Fruit fly (Drosophila melanogaster) whole organism, embryonic: ENCODE measurements around the gene CG16957.

Experiments used
- Abd-B ChIP-seq: fragments of 200-800 bp; sonication (Bioruptor generic); optimal IDR thresholded peaks from 2 replicates; lab custom pipeline; 2018; ENCODE audit warnings: missing biosample characterization, mild to moderate bottlenecking, missing genetic modification characterization, moderate library complexity
- Adf1 ChIP-seq: fragments of 200-800 bp; sonication (Bioruptor generic); IDR thresholded peaks from 2 replicates; pipeline ENCODE4 v1.3.6; 2022; ENCODE audit warnings: missing biosample characterization, missing genetic modification characterization
- Awh ChIP-seq: fragments of 200-800 bp; sonication (Bioruptor generic); IDR thresholded peaks from 2 replicates; pipeline ENCODE4, ENCODE4 v1.3.6; 2022; ENCODE audit warnings: missing biosample characterization, missing genetic modification characterization
- CG11247 ChIP-seq: fragments of 200-800 bp; sonication (Bioruptor generic); IDR thresholded peaks from 2 replicates; pipeline ENCODE4 v1.3.6; 2022; ENCODE audit warnings: missing biosample characterization, missing genetic modification characterization
- CG12155 ChIP-seq: fragments of 200-800 bp; sonication (Bioruptor generic); optimal IDR thresholded peaks from 3 replicates; lab custom pipeline; 2016; ENCODE audit warnings: missing biosample characterization, missing genetic modification characterization
- CG1233 ChIP-seq: fragments of 200-800 bp; sonication (Bioruptor generic); optimal IDR thresholded peaks from 4 replicates; lab custom pipeline; 2018; ENCODE audit warnings: missing biosample characterization, mild to moderate bottlenecking, missing genetic modification characterization
- CG13287 ChIP-seq: fragments of 200-800 bp; sonication (Bioruptor generic); IDR thresholded peaks from 2 replicates; pipeline ENCODE4 v1.3.6; 2022; ENCODE audit warnings: missing biosample characterization, missing genetic modification characterization; ENCODE audit not compliant: partially characterized antibody
- CG1602 ChIP-seq: fragments of 200-800 bp; sonication (Bioruptor generic); optimal IDR thresholded peaks from 3 replicates; lab custom pipeline; 2016; ENCODE audit warnings: missing biosample characterization, missing genetic modification characterization
- CG1647 ChIP-seq: fragments of 200-800 bp; sonication (Bioruptor generic); optimal IDR thresholded peaks from 3 replicates; lab custom pipeline; 2016; ENCODE audit warnings: missing biosample characterization, missing genetic modification characterization
- CG17361 ChIP-seq: fragments of 200-800 bp; sonication (Bioruptor generic); IDR thresholded peaks from 3 replicates; pipeline ENCODE4 v1.3.6; 2022; ENCODE audit warnings: missing biosample characterization, missing genetic modification characterization
- CG1792 ChIP-seq: fragments of 200-800 bp; sonication (Bioruptor generic); optimal IDR thresholded peaks from 2 replicates; lab custom pipeline; 2016; ENCODE audit warnings: missing biosample characterization, missing genetic modification characterization
- CG18599 ChIP-seq: fragments of 200-800 bp; sonication (Bioruptor generic); optimal IDR thresholded peaks from 3 replicates; lab custom pipeline; 2017; ENCODE audit warnings: missing biosample characterization, missing genetic modification characterization, mild to moderate bottlenecking, moderate library complexity, missing genetic modification reagents
- CG30403 ChIP-seq: fragments of 200-800 bp; sonication (Bioruptor generic); optimal IDR thresholded peaks from 3 replicates; lab custom pipeline; 2016; ENCODE audit warnings: missing biosample characterization, missing genetic modification characterization
- CG31441 ChIP-seq: fragments of 200-800 bp; sonication (Bioruptor generic); IDR thresholded peaks from 2 replicates; pipeline ENCODE4 v1.3.6; 2022; ENCODE audit warnings: missing biosample characterization, missing genetic modification characterization
- CG3847 ChIP-seq: fragments of 200-800 bp; sonication (Bioruptor generic); IDR thresholded peaks from 2 replicates; pipeline ENCODE4 v1.3.6; 2022; ENCODE audit warnings: missing biosample characterization, missing genetic modification characterization
- CG6813 ChIP-seq: fragments of 200-800 bp; sonication (Bioruptor generic); optimal IDR thresholded peaks from 2 replicates; lab custom pipeline; 2017; ENCODE audit warnings: missing biosample characterization, missing genetic modification characterization, mild to moderate bottlenecking, moderate library complexity, missing genetic modification reagents
- CG7556 ChIP-seq: fragments of 200-800 bp; sonication (Bioruptor generic); optimal IDR thresholded peaks from 2 replicates; lab custom pipeline; 2017; ENCODE audit warnings: missing biosample characterization, mild to moderate bottlenecking, missing genetic modification characterization
- CTCF ChIP-seq: fragments of 200-800 bp; sonication (Bioruptor generic); optimal IDR thresholded peaks from 2 replicates; lab custom pipeline; 2017; ENCODE audit warnings: missing biosample characterization, mild to moderate bottlenecking, missing genetic modification characterization, moderate library complexity
- CkIIα-i1 ChIP-seq: fragments of 200-800 bp; sonication (Bioruptor generic); IDR thresholded peaks from 2 replicates; pipeline ENCODE4 v1.3.6; 2022; ENCODE audit warnings: missing biosample characterization, missing genetic modification characterization
- Dbx ChIP-seq: fragments of 200-800 bp; sonication (Bioruptor generic); IDR thresholded peaks from 3 replicates; pipeline ENCODE4 v1.3.6; 2022; ENCODE audit warnings: missing biosample characterization, missing genetic modification characterization
- Doc3 ChIP-seq: fragments of 200-800 bp; sonication (Bioruptor generic); IDR thresholded peaks from 3 replicates; pipeline ENCODE4 v1.3.6; 2022; ENCODE audit warnings: missing biosample characterization, missing genetic modification characterization; ENCODE audit not compliant: partially characterized antibody
- Dref ChIP-seq: fragments of 200-800 bp; sonication (Bioruptor generic); IDR thresholded peaks from 2 replicates; pipeline ENCODE4 v1.3.6; 2022; ENCODE audit warnings: missing biosample characterization, missing genetic modification characterization
- HHEX ChIP-seq: fragments of 200-800 bp; sonication (Bioruptor generic); optimal IDR thresholded peaks from 3 replicates; lab custom pipeline; 2017; ENCODE audit warnings: missing biosample characterization, mild to moderate bottlenecking, missing genetic modification characterization, missing genetic modification reagents
- HmgD ChIP-seq: fragments of 200-800 bp; sonication (Bioruptor generic); optimal IDR thresholded peaks from 3 replicates; lab custom pipeline; 2016; ENCODE audit warnings: missing biosample characterization, missing genetic modification characterization
- Hsf ChIP-seq: fragments of 200-800 bp; sonication (Bioruptor generic); optimal IDR thresholded peaks from 3 replicates; lab custom pipeline; 2016; ENCODE audit warnings: missing biosample characterization, missing genetic modification characterization
- MESR4 ChIP-seq: fragments of 200-800 bp; sonication (Bioruptor generic); optimal IDR thresholded peaks from 2 replicates; lab custom pipeline; 2018; ENCODE audit warnings: missing biosample characterization, mild to moderate bottlenecking, missing genetic modification characterization, moderate library complexity
- Max ChIP-seq: fragments of 200-800 bp; sonication (Bioruptor generic); optimal IDR thresholded peaks from 2 replicates; lab custom pipeline; 2016; ENCODE audit warnings: missing biosample characterization, mild to moderate bottlenecking, missing genetic modification characterization
- NfI ChIP-seq: fragments of 200-800 bp; sonication (Bioruptor generic); optimal IDR thresholded peaks from 3 replicates; lab custom pipeline; 2018; ENCODE audit warnings: missing biosample characterization, mild to moderate bottlenecking, missing genetic modification characterization, moderate library complexity
- Oli ChIP-seq: fragments of 200-800 bp; sonication (Bioruptor generic); optimal IDR thresholded peaks from 2 replicates; lab custom pipeline; 2018; ENCODE audit warnings: missing biosample characterization, mild to moderate bottlenecking, missing genetic modification characterization, moderate library complexity
- Taf1 ChIP-seq: fragments of 200-800 bp; sonication (Bioruptor generic); IDR thresholded peaks from 2 replicates; pipeline ENCODE4 v1.3.6; 2022; ENCODE audit warnings: missing biosample characterization, missing genetic modification characterization
- ap ChIP-seq: fragments of 200-800 bp; sonication (Bioruptor generic); IDR thresholded peaks from 2 replicates; pipeline ENCODE4 v1.3.6; 2022; ENCODE audit warnings: missing biosample characterization, missing genetic modification characterization
- bsh ChIP-seq, 2 experiments: fragments of 200-800 bp; sonication (Bioruptor generic); optimal IDR thresholded peaks; 2 replicates each; lab custom pipeline; 2017 to 2018; ENCODE audit warnings: mild to moderate bottlenecking in 2 of 2, missing biosample characterization in 2 of 2, missing genetic modification characterization in 2 of 2, moderate library complexity in 1 of 2
- ci ChIP-seq: fragments of 200-800 bp; sonication (Bioruptor generic); IDR thresholded peaks from 3 replicates; pipeline ENCODE4 v1.3.6; 2022; ENCODE audit warnings: missing biosample characterization, missing genetic modification characterization
- danr ChIP-seq: fragments of 200-800 bp; sonication (Bioruptor generic); IDR thresholded peaks from 2 replicates; pipeline ENCODE4 v1.3.6; 2022; ENCODE audit warnings: missing biosample characterization, missing genetic modification characterization
- disco-r ChIP-seq: fragments of 200-800 bp; sonication (Bioruptor generic); optimal IDR thresholded peaks from 2 replicates; lab custom pipeline; 2016; ENCODE audit warnings: missing biosample characterization, missing genetic modification characterization
- dm ChIP-seq: fragments of 200-800 bp; sonication (Bioruptor generic); optimal IDR thresholded peaks from 3 replicates; lab custom pipeline; 2016; ENCODE audit warnings: missing biosample characterization, missing genetic modification characterization
- dmrt11E ChIP-seq: fragments of 200-800 bp; sonication (Bioruptor generic); optimal IDR thresholded peaks from 3 replicates; lab custom pipeline; 2018; ENCODE audit warnings: missing biosample characterization, mild to moderate bottlenecking, missing genetic modification characterization, moderate library complexity
- ems ChIP-seq: fragments of 200-800 bp; sonication (Bioruptor generic); optimal IDR thresholded peaks from 3 replicates; lab custom pipeline; 2016; ENCODE audit warnings: missing biosample characterization, missing genetic modification characterization
- esg ChIP-seq: fragments of 200-800 bp; sonication (Bioruptor generic); conservative IDR thresholded peaks from 2 replicates; pipeline ENCODE4 v1.3.6; 2022; ENCODE audit warnings: missing biosample characterization, missing genetic modification characterization
- ewg ChIP-seq: fragments of 200-800 bp; sonication (Bioruptor generic); optimal IDR thresholded peaks from 3 replicates; lab custom pipeline; 2017; ENCODE audit warnings: mild to moderate bottlenecking, missing biosample characterization, missing genetic modification reagents, missing genetic modification characterization
- fd102C ChIP-seq: fragments of 200-800 bp; sonication (Bioruptor generic); optimal IDR thresholded peaks from 2 replicates; lab custom pipeline; 2018; ENCODE audit warnings: missing biosample characterization, mild to moderate bottlenecking, missing genetic modification characterization, moderate library complexity
- ftz-f1 ChIP-seq: fragments of 200-800 bp; sonication (Bioruptor generic); optimal IDR thresholded peaks from 2 replicates; lab custom pipeline; 2016; ENCODE audit warnings: missing biosample characterization, missing genetic modification characterization
- ham ChIP-seq: fragments of 200-800 bp; sonication (Bioruptor generic); IDR thresholded peaks from 2 replicates; pipeline ENCODE4 v1.3.6; 2022; ENCODE audit warnings: missing biosample characterization, missing genetic modification characterization
- insv ChIP-seq, 2 experiments: fragments of 200-800 bp; sonication (Bioruptor generic); optimal IDR thresholded peaks; 3 replicates each; lab custom pipeline; 2016 to 2018; ENCODE audit warnings: missing biosample characterization in 2 of 2, missing genetic modification characterization in 2 of 2
- lab ChIP-seq: fragments of 200-800 bp; sonication (Bioruptor generic); optimal IDR thresholded peaks from 3 replicates; lab custom pipeline; 2017; ENCODE audit warnings: missing biosample characterization, missing genetic modification characterization, mild to moderate bottlenecking, moderate library complexity, missing genetic modification reagents
- nau ChIP-seq: fragments of 200-800 bp; sonication (Bioruptor generic); optimal IDR thresholded peaks from 3 replicates; lab custom pipeline; 2017; ENCODE audit warnings: missing biosample characterization, mild to moderate bottlenecking, missing genetic modification characterization, missing genetic modification reagents
- otp ChIP-seq: fragments of 200-800 bp; sonication (Bioruptor generic); IDR thresholded peaks from 3 replicates; pipeline ENCODE4, ENCODE4 v1.3.6; 2022; ENCODE audit warnings: missing biosample characterization, missing genetic modification characterization
- pnt ChIP-seq: fragments of 200-800 bp; sonication (Bioruptor generic); optimal IDR thresholded peaks from 3 replicates; lab custom pipeline; 2016; ENCODE audit warnings: missing biosample characterization, missing genetic modification characterization
- sens ChIP-seq: fragments of 200-800 bp; sonication (Bioruptor generic); peaks from one replicate; lab custom pipeline; 2016; ENCODE audit warnings: missing biosample characterization, missing genetic modification characterization
- tio ChIP-seq: fragments of 200-800 bp; sonication (Bioruptor generic); optimal IDR thresholded peaks from 2 replicates; lab custom pipeline; 2017; ENCODE audit warnings: missing biosample characterization, missing genetic modification characterization, inconsistent platforms
- ttk ChIP-seq: fragments of 200-800 bp; sonication (Bioruptor generic); IDR thresholded peaks from 2 replicates; pipeline ENCODE4 v2.1.2; 2022; ENCODE audit warnings: missing biosample characterization, missing genetic modification characterization
- wdn ChIP-seq: fragments of 200-800 bp; sonication (Bioruptor generic); IDR thresholded peaks from 2 replicates; pipeline ENCODE4 v1.3.6; 2022; ENCODE audit warnings: missing biosample characterization, missing genetic modification characterization

Gene CG16957

DNA sequence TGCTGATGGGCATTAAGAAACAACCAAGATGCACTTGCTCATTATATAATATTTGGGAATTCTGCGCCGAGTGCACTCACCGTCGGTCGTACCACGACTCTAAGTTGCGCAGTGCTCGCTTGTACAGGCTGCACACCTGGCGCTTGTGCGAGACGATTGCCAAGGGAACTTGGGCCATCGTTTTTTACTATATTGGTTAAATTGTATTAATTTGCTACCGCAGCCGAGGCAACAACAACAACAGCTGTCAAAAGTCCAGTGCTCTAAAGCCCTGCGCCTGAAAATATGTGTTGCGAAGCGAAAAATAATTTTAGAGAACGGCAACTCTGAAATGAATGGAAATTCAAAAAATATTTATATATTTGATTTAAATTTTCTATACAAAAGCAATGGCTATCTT is 25.2 kb downstream of the CG16957 start, which contains the start of gene ND-B22 (continued):
- TF ChIP-seq ham (no peak), CG1792 (GFP tag; lab: Kevin White, UChicago) (no peak), CkIIα-i1 (no peak), HHEX (GFP tag; lab: Kevin White, UChicago) (peak; percentile 47), CG1602 (GFP tag; lab: Kevin White, UChicago) (peak; percentile 24), ftz-f1 (GFP tag; lab: Kevin White, UChicago) (no peak), CG1647 (peak; percentile 54), disco-r (GFP tag; lab: Kevin White, UChicago) (no peak), insv (GFP tag; optimal IDR thresholded peaks at IDR 0.05; lab: Kevin White, UChicago) (no peak), CG18599 (GFP tag; lab: Kevin White, UChicago) (peak; percentile 51), HmgD (no peak), Doc3 (GFP tag; lab: Robert Waterston, UW) (no peak), Adf1 (GFP tag; lab: Robert Waterston, UW) (no peak; the same call in 1 of the 2 replicates), wdn (peak; percentile 22; the same call in 1 of the 2 replicates), NfI (GFP tag; lab: Kevin White, UChicago) (peak; percentile 68), Dref (GFP tag; lab: Robert Waterston, UW) (0 out of 2 replicates have a peak, but pooled peaks have one; percentile 24), ewg (GFP tag; lab: Kevin White, UChicago) (peak; percentile 52), otp (no peak), CG6813 (no peak), CG7556 (GFP tag; lab: Kevin White, UChicago) (peak; percentile 16), Max (GFP tag; lab: Kevin White, UChicago) (peak; percentile 30), CG31441 (GFP tag; lab: Robert Waterston, UW) (peak; percentile 39; the same call in 1 of the 2 replicates), Taf1 (no peak), Hsf (GFP tag; lab: Kevin White, UChicago) (peak; percentile 47), CTCF (peak; percentile 8), dm (GFP tag; lab: Kevin White, UChicago) (no peak), CG17361 (GFP tag; lab: Robert Waterston, UW) (peak; percentile 39; the same call in 1 of the 3 replicates), CG11247 (GFP tag; lab: Robert Waterston, UW) (peak; percentile 36; the same call in 1 of the 2 replicates), lab (GFP tag; lab: Kevin White, UChicago) (peak; percentile 57), ems (GFP tag; lab: Kevin White, UChicago) (peak; percentile 26), CG30403 (GFP tag; lab: Kevin White, UChicago) (peak; percentile 58), ci (GFP tag; lab: Robert Waterston, UW) (peak; percentile 66), Dbx (GFP tag; lab: Robert Waterston, UW) (peak; percentile 24; the same call in 1 of the 3 replicates), Awh (GFP tag; lab: Robert Waterston, UW) (no peak), MESR4 (GFP tag; lab: Kevin White, UChicago) (peak; percentile 90), CG12155 (GFP tag; lab: Kevin White, UChicago) (peak; percentile 51), Abd-B (GFP tag; lab: Kevin White, UChicago) (no peak), esg (GFP tag; lab: Robert Waterston, UW) (no peak), ttk (GFP tag; lab: Robert Waterston, UW) (no peak), nau (GFP tag; lab: Kevin White, UChicago) (peak; percentile 32), danr (GFP tag; lab: Robert Waterston, UW) (no peak), dmrt11E (tag; lab: Kevin White, UChicago) (peak; percentile 10), sens (GFP tag; lab: Kevin White, UChicago) (peak; percentile 64), Oli (tag; lab: Kevin White, UChicago) (no peak), bsh (GFP tag; optimal IDR thresholded peaks at IDR 0.05; lab: Kevin White, UChicago) (peak in 1 of 2 experiments; percentile 26), CG1233 (GFP tag; lab: Kevin White, UChicago) (peak; percentile 39), pnt (no peak), CG3847 (GFP tag; lab: Robert Waterston, UW) (peak; percentile 83), ap (GFP tag; lab: Robert Waterston, UW) (no peak), fd102C (GFP tag; lab: Kevin White, UChicago) (no peak), CG13287 (GFP tag; lab: Robert Waterston, UW) (peak; percentile 63), tio (GFP tag; lab: Kevin White, UChicago) (no peak)
